Worm (Caenorhabditis elegans) whole organism, mixed stage, embryonic: ENCODE measurements around the gene D1086.7.

Experiments used
- bed-3 ChIP-seq: fragments of 200-800 bp; sonication (Bioruptor generic); optimal IDR thresholded peaks from 3 replicates; lab custom pipeline; 2018; ENCODE audit warnings: mild to moderate bottlenecking, missing genetic modification characterization, moderate library complexity, missing compliant biosample characterization
- blmp-1 ChIP-seq: fragments of 150-350 bp; optimal IDR thresholded peaks from 2 replicates; lab custom pipeline; 2014; ENCODE audit warnings: missing biosample characterization, missing genetic modification characterization
- ceh-43 ChIP-seq: fragments of 200-800 bp; sonication (Bioruptor generic); optimal IDR thresholded peaks from 2 replicates; lab custom pipeline; 2018; ENCODE audit warnings: mild to moderate bottlenecking, missing genetic modification characterization, moderate library complexity, missing compliant biosample characterization
- ces-1 ChIP-seq: fragments of 150-350 bp; optimal IDR thresholded peaks from 2 replicates; lab custom pipeline; 2014; ENCODE audit warnings: missing biosample characterization, missing genetic modification reagents, missing genetic modification characterization
- elt-1 ChIP-seq: sonication (generic microtip); optimal IDR thresholded peaks from 2 replicates; lab custom pipeline; 2017; ENCODE audit warnings: missing genetic modification characterization, mild to moderate bottlenecking, missing compliant biosample characterization, antibody characterized with exemption, moderate library complexity, borderline replicate concordance; ENCODE audit not compliant: insufficient read depth
- elt-3 ChIP-seq: fragments of 150-350 bp; optimal IDR thresholded peaks from 2 replicates; lab custom pipeline; 2014; ENCODE audit warnings: missing biosample characterization, missing genetic modification characterization
- ham-2 ChIP-seq: fragments of 200-800 bp; sonication (Bioruptor generic); optimal IDR thresholded peaks from 2 replicates; lab custom pipeline; 2018; ENCODE audit warnings: mild to moderate bottlenecking, missing genetic modification characterization, missing compliant biosample characterization
- hlh-1 ChIP-seq: fragments of 150-350 bp; optimal IDR thresholded peaks from 2 replicates; lab custom pipeline; 2014; ENCODE audit warnings: missing biosample characterization, missing genetic modification reagents, missing genetic modification characterization
- lsy-2 ChIP-seq: fragments of 150-350 bp; optimal IDR thresholded peaks from 2 replicates; lab custom pipeline; 2014; ENCODE audit warnings: missing biosample characterization, missing genetic modification characterization
- mep-1 ChIP-seq: fragments of 150-350 bp; optimal IDR thresholded peaks from 2 replicates; lab custom pipeline; 2017; ENCODE audit warnings: missing biosample characterization, missing genetic modification reagents, missing genetic modification characterization, inconsistent platforms
- nhr-12 ChIP-seq: fragments of 150-350 bp; optimal IDR thresholded peaks from 2 replicates; lab custom pipeline; 2014; ENCODE audit warnings: missing biosample characterization, missing genetic modification characterization
- nhr-28 ChIP-seq: fragments of 150-350 bp; optimal IDR thresholded peaks from 2 replicates; lab custom pipeline; 2014; ENCODE audit warnings: missing biosample characterization, missing genetic modification characterization
- unc-120 ChIP-seq: sonication (generic microtip); optimal IDR thresholded peaks from 2 replicates; lab custom pipeline; 2017; ENCODE audit warnings: missing genetic modification characterization, missing compliant biosample characterization; ENCODE audit not compliant: poor library complexity, severe bottlenecking
- zip-8 ChIP-seq: fragments of 150-350 bp; optimal IDR thresholded peaks from 2 replicates; lab custom pipeline; 2014; ENCODE audit warnings: missing biosample characterization, missing genetic modification characterization

The D1086.7 gene

ce11 chrV:14133002-14133763, 49.1 kb downstream of the D1086.7 start:
- TF ChIP-seq hlh-1 (peak; percentile 20), elt-1 (tag; lab: Kevin White, UChicago) (no peak), ces-1 (peak; percentile 16), unc-120 (tag; lab: Kevin White, UChicago) (no peak), lsy-2 (tag; lab: Kevin White, UChicago) (no peak)

ce11 chrV:14134757-14135441, 50.8 kb downstream of the D1086.7 start:
- TF ChIP-seq bed-3 (GFP tag; lab: Kevin White, UChicago) (no peak), nhr-12 (tag; lab: Kevin White, UChicago) (no peak), blmp-1 (tag; lab: Kevin White, UChicago) (no peak), ceh-43 (GFP tag; lab: Kevin White, UChicago) (no peak), elt-3 (tag; lab: Kevin White, UChicago) (no peak), zip-8 (tag; lab: Kevin White, UChicago) (no peak), ham-2 (GFP tag; lab: Kevin White, UChicago) (no peak), mep-1 (tag; lab: Kevin White, UChicago) (no peak), nhr-28 (no peak)
